Worm (Caenorhabditis elegans) whole organism, L3 larva: ENCODE measurements around the gene T07D4.2.

ENCODE experiments used
- R02D3.7 ChIP-seq: fragments of 150-350 bp; optimal IDR thresholded peaks from 2 replicates; lab custom pipeline; 2014; ENCODE audit warnings: missing biosample characterization, missing genetic modification characterization
- ZK546.5 ChIP-seq: sonication (generic microtip); optimal IDR thresholded peaks from 2 replicates; lab custom pipeline; 2017; ENCODE audit warnings: missing biosample characterization, missing genetic modification characterization
- ama-1 ChIP-seq: fragments of 150-350 bp; optimal IDR thresholded peaks from 2 replicates; lab custom pipeline; 2018
- ceh-16 ChIP-seq: sonication (generic microtip); optimal IDR thresholded peaks from 2 replicates; lab custom pipeline; 2017; ENCODE audit warnings: missing biosample characterization, missing genetic modification characterization
- ceh-82 ChIP-seq: fragments of 150-350 bp; optimal IDR thresholded peaks from 2 replicates; lab custom pipeline; 2014; ENCODE audit warnings: missing biosample characterization, missing genetic modification characterization
- daf-12 ChIP-seq: fragments of 150-350 bp; optimal IDR thresholded peaks from 2 replicates; lab custom pipeline; 2014; ENCODE audit warnings: missing biosample characterization, missing genetic modification reagents, missing genetic modification characterization
- elt-1 ChIP-seq: fragments of 150-350 bp; optimal IDR thresholded peaks from 2 replicates; lab custom pipeline; 2014; ENCODE audit warnings: missing biosample characterization, missing genetic modification characterization
- elt-3 ChIP-seq, 3 experiments: fragments of 150-350 bp in 1 of 3; sonication (generic microtip) in 2 of 3; optimal IDR thresholded peaks; 2 replicates in 2 of 3; 4 replicates in 1 of 3; lab custom pipeline; 2014 to 2017; ENCODE audit warnings: missing biosample characterization in 3 of 3, missing genetic modification characterization in 3 of 3
- fkh-10 ChIP-seq: sonication (generic microtip); optimal IDR thresholded peaks from 2 replicates; lab custom pipeline; 2017; ENCODE audit warnings: missing biosample characterization, missing genetic modification reagents, missing genetic modification characterization
- lin-39 ChIP-seq: fragments of 150-350 bp; optimal IDR thresholded peaks from 2 replicates; lab custom pipeline; 2018; ENCODE audit warnings: missing biosample characterization, missing genetic modification reagents, missing genetic modification characterization
- lsy-12 ChIP-seq: sonication (generic microtip); optimal IDR thresholded peaks from 2 replicates; lab custom pipeline; 2016; ENCODE audit warnings: mild to moderate bottlenecking, missing genetic modification characterization, missing compliant biosample characterization
- mml-1 ChIP-seq: fragments of 150-350 bp; sonication (generic microtip); optimal IDR thresholded peaks from 3 replicates; lab custom pipeline; 2014; ENCODE audit warnings: missing biosample characterization, missing genetic modification characterization
- nfya-1 ChIP-seq: sonication (generic microtip); optimal IDR thresholded peaks from 2 replicates; lab custom pipeline; 2017; ENCODE audit warnings: missing genetic modification characterization, mild to moderate bottlenecking, missing compliant biosample characterization, antibody characterized with exemption, moderate library complexity; ENCODE audit not compliant: insufficient read depth
- nhr-11 ChIP-seq: fragments of 150-350 bp; optimal IDR thresholded peaks from 2 replicates; lab custom pipeline; 2014; ENCODE audit warnings: missing biosample characterization, missing genetic modification characterization
- nhr-23 ChIP-seq: fragments of 150-350 bp; optimal IDR thresholded peaks from 2 replicates; lab custom pipeline; 2014; ENCODE audit warnings: missing biosample characterization, missing genetic modification reagents, missing genetic modification characterization
- nhr-25 ChIP-seq: sonication (generic microtip); optimal IDR thresholded peaks from 2 replicates; lab custom pipeline; 2017; ENCODE audit warnings: missing biosample characterization, missing genetic modification characterization
- nhr-28 ChIP-seq: fragments of 150-350 bp; optimal IDR thresholded peaks from 2 replicates; lab custom pipeline; 2014; ENCODE audit warnings: missing biosample characterization, missing genetic modification characterization
- nhr-43 ChIP-seq: sonication (generic microtip); optimal IDR thresholded peaks from 2 replicates; lab custom pipeline; 2016; ENCODE audit warnings: mild to moderate bottlenecking, missing genetic modification characterization, missing compliant biosample characterization; ENCODE audit not compliant: poor library complexity, severe bottlenecking
- nhr-67 ChIP-seq: fragments of 150-350 bp; optimal IDR thresholded peaks from 2 replicates; lab custom pipeline; 2014; ENCODE audit warnings: missing biosample characterization, missing genetic modification characterization
- nhr-76 ChIP-seq: fragments of 150-350 bp; sonication (generic microtip); optimal IDR thresholded peaks from 5 replicates; lab custom pipeline; 2014; ENCODE audit warnings: missing biosample characterization, missing genetic modification characterization
- pqm-1 ChIP-seq: fragments of 150-350 bp; optimal IDR thresholded peaks from 2 replicates; lab custom pipeline; 2017; ENCODE audit warnings: missing biosample characterization, missing genetic modification characterization, inconsistent platforms
- sea-2 ChIP-seq: fragments of 150-350 bp; sonication (generic microtip); optimal IDR thresholded peaks from 4 replicates; lab custom pipeline; 2014; ENCODE audit warnings: missing biosample characterization, missing genetic modification reagents, missing genetic modification characterization
- snpc-4 ChIP-seq: fragments of 150-350 bp; optimal IDR thresholded peaks from 2 replicates; lab custom pipeline; 2014; ENCODE audit warnings: missing biosample characterization, missing genetic modification characterization
- tbx-2 ChIP-seq: sonication (generic microtip); optimal IDR thresholded peaks from 2 replicates; lab custom pipeline; 2016; ENCODE audit warnings: mild to moderate bottlenecking, missing genetic modification characterization, missing compliant biosample characterization
- unc-39 ChIP-seq: sonication (generic microtip); optimal IDR thresholded peaks from 4 replicates; lab custom pipeline; 2017; ENCODE audit warnings: missing biosample characterization, missing genetic modification characterization
- unc-62 ChIP-seq: fragments of 150-350 bp; sonication (generic microtip); optimal IDR thresholded peaks from 4 replicates; lab custom pipeline; 2014; ENCODE audit warnings: missing biosample characterization, missing genetic modification reagents, missing genetic modification characterization
- zag-1 ChIP-seq: fragments of 150-350 bp; optimal IDR thresholded peaks from 2 replicates; lab custom pipeline; 2014; ENCODE audit warnings: missing biosample characterization, missing genetic modification characterization
- ztf-4 ChIP-seq: fragments of 150-350 bp; optimal IDR thresholded peaks from 2 replicates; lab custom pipeline; 2014; ENCODE audit warnings: missing biosample characterization, missing genetic modification characterization

T07D4.2 gene

ce11 chrII:8854874-8855273 is 18.9 kb downstream of the T07D4.2 start:
- peak; percentile 24 for TF ChIP-seq nhr-25 (tag; lab: Kevin White, UChicago)
- no peak for TF ChIP-seq snpc-4 (tag; lab: Kevin White, UChicago)

- TF ChIP-seq nhr-76 (tag; lab: Kevin White, UChicago) = no peak
- TF ChIP-seq elt-3 (tag; optimal IDR thresholded peaks at IDR 0.05; lab: Kevin White, UChicago) = peak in 1 of 3 experiments; percentile 69
- TF ChIP-seq pqm-1 = no peak
- TF ChIP-seq nhr-23 (tag; lab: Kevin White, UChicago) = peak; percentile 60
- peak; percentile 68 for TF ChIP-seq nhr-25 (tag; lab: Kevin White, UChicago)
- TF ChIP-seq lsy-12 (tag; lab: Kevin White, UChicago) = no peak
- peak; percentile 73 for TF ChIP-seq nhr-43
- peak; percentile 15 for TF ChIP-seq unc-62 (GFP tag; lab: Kevin White, UChicago)
Measured at ce11 chrII:8853960-8854359, 19.8 kb downstream of the T07D4.2 start.

ce11 chrII:8853238-8853637 is 20.5 kb downstream of the T07D4.2 start:
- TF ChIP-seq elt-1 (tag; lab: Kevin White, UChicago) = peak; percentile 76
- no peak for TF ChIP-seq ceh-16 (tag; lab: Kevin White, UChicago)
- no peak for TF ChIP-seq daf-12 (tag; lab: Kevin White, UChicago)
- TF ChIP-seq tbx-2 (tag; lab: Kevin White, UChicago) = no peak

ce11 chrII:8851996-8852587 is 21.6 kb downstream of the T07D4.2 start, which contains the start of gene oac-46:
TSS of gene oac-46 (minus strand) at chrII:8852096.
- no peak for TF ChIP-seq nhr-11 (tag; lab: Kevin White, UChicago)
- TF ChIP-seq nhr-43 = peak; percentile 39
- TF ChIP-seq daf-12 (tag; lab: Kevin White, UChicago) = no peak
- peak; percentile 14 for TF ChIP-seq ama-1
- TF ChIP-seq ztf-4 (tag; lab: Kevin White, UChicago) = no peak
- TF ChIP-seq fkh-10 (GFP tag; lab: Kevin White, UChicago) = no peak
- no peak for TF ChIP-seq tbx-2 (tag; lab: Kevin White, UChicago)
- TF ChIP-seq nhr-28 = no peak
- TF ChIP-seq nhr-25 (tag; lab: Kevin White, UChicago) = peak; percentile 78
- no peak for TF ChIP-seq nfya-1 (tag; lab: Kevin White, UChicago)
- TF ChIP-seq ceh-16 (tag; lab: Kevin White, UChicago) = no peak
- TF ChIP-seq mml-1 = no peak
- TF ChIP-seq lsy-12 (tag; lab: Kevin White, UChicago) = no peak
- TF ChIP-seq nhr-23 (tag; lab: Kevin White, UChicago) = peak; percentile 56
- TF ChIP-seq unc-39 (tag; lab: Kevin White, UChicago) = no peak
- TF ChIP-seq zag-1 (tag; lab: Kevin White, UChicago) = no peak
- no peak for TF ChIP-seq lin-39 (tag; lab: Kevin White, UChicago)

ce11 chrII:8848984-8849383 is 24.8 kb downstream of the T07D4.2 start:
- TF ChIP-seq nhr-23 (tag; lab: Kevin White, UChicago) = no peak
- TF ChIP-seq ama-1 = no peak
- TF ChIP-seq nhr-11 (tag; lab: Kevin White, UChicago) = no peak
- no peak for TF ChIP-seq nfya-1 (tag; lab: Kevin White, UChicago)
- no peak for TF ChIP-seq ZK546.5 (tag; lab: Kevin White, UChicago)
- TF ChIP-seq zag-1 (tag; lab: Kevin White, UChicago) = no peak
- no peak for TF ChIP-seq nhr-67 (tag; lab: Kevin White, UChicago)
- TF ChIP-seq R02D3.7 (tag; lab: Kevin White, UChicago) = no peak
- TF ChIP-seq sea-2 = no peak
- no peak for TF ChIP-seq tbx-2 (tag; lab: Kevin White, UChicago)
- no peak for TF ChIP-seq nhr-25 (tag; lab: Kevin White, UChicago)
- TF ChIP-seq ceh-82 = no peak
- TF ChIP-seq lsy-12 (tag; lab: Kevin White, UChicago) = no peak
- TF ChIP-seq, all 47 proteins: peak for 0

ce11 chrII:8845932-8846331 is 27.8 kb downstream of the T07D4.2 start:
- TF ChIP-seq lin-39 (tag; lab: Kevin White, UChicago) (no peak), pqm-1 (peak; percentile 39)
